Worm (Caenorhabditis elegans) whole organism, L4 larva: ENCODE results near the gene endu-2.

ENCODE experiments used
- Y75B8A.6 ChIP-seq: fragments of 200-800 bp; sonication (Bioruptor generic); IDR thresholded peaks from 2 replicates; pipeline ENCODE4 v1.3.6; 2022; ENCODE audit warnings: missing genetic modification reagents, missing genetic modification characterization, missing compliant biosample characterization
- aha-1 ChIP-seq: fragments of 150-350 bp; peaks from one replicate; lab custom pipeline; 2014; ENCODE audit warnings: missing biosample characterization, missing genetic modification characterization
- ama-1 ChIP-seq: fragments of 150-350 bp; optimal IDR thresholded peaks from 2 replicates; lab custom pipeline; 2014; ENCODE audit warnings: inconsistent platforms, mixed read lengths
- fkh-10 ChIP-seq: fragments of 150-350 bp; optimal IDR thresholded peaks from 2 replicates; lab custom pipeline; 2014; ENCODE audit warnings: missing biosample characterization, missing genetic modification reagents, missing genetic modification characterization
- lin-13 ChIP-seq: fragments of 150-350 bp; optimal IDR thresholded peaks from 2 replicates; lab custom pipeline; 2014; ENCODE audit warnings: missing biosample characterization, missing genetic modification reagents, missing genetic modification characterization
- lin-29 ChIP-seq: fragments of 200-800 bp; sonication (Bioruptor generic); IDR thresholded peaks from 2 replicates; pipeline ENCODE4 v1.3.6; 2022; ENCODE audit warnings: missing genetic modification reagents, missing genetic modification characterization, missing compliant biosample characterization
- nhr-11 ChIP-seq: fragments of 150-350 bp; optimal IDR thresholded peaks from 2 replicates; lab custom pipeline; 2014; ENCODE audit warnings: missing biosample characterization, missing genetic modification characterization
- nhr-237 ChIP-seq: sonication (generic microtip); optimal IDR thresholded peaks from 2 replicates; lab custom pipeline; 2017; ENCODE audit warnings: missing biosample characterization, missing genetic modification characterization
- rbr-2 ChIP-seq: sonication (generic microtip); optimal IDR thresholded peaks from 2 replicates; lab custom pipeline; 2016; ENCODE audit warnings: missing genotype, missing genetic modification characterization, missing compliant biosample characterization
- saeg-2 ChIP-seq: fragments of 200-800 bp; sonication (Bioruptor generic); IDR thresholded peaks from 2 replicates; pipeline ENCODE4 v1.3.6; 2022; ENCODE audit warnings: missing genetic modification reagents, missing genetic modification characterization, missing compliant biosample characterization
- unc-39 ChIP-seq: sonication (generic microtip); optimal IDR thresholded peaks from 2 replicates; lab custom pipeline; 2017; ENCODE audit warnings: missing biosample characterization, missing genetic modification characterization
- unc-62 ChIP-seq, 3 experiments: fragments of 150-350 bp in 1 of 3; sonication (generic microtip); optimal IDR thresholded peaks in 2 of 3; peaks in 1 of 3; 1 replicate in 1 of 3; 2 replicates in 2 of 3; lab custom pipeline; 2014 to 2017; ENCODE audit warnings: missing biosample characterization in 3 of 3, missing genetic modification characterization in 3 of 3, missing genetic modification reagents in 3 of 3, missing genotype in 1 of 3
- zag-1 ChIP-seq: fragments of 150-350 bp; optimal IDR thresholded peaks from 2 replicates; lab custom pipeline; 2014; ENCODE audit warnings: missing biosample characterization, missing genetic modification characterization

- no peak for TF ChIP-seq fkh-10
- TF ChIP-seq ama-1, result no peak
- TF ChIP-seq zag-1 (tag; lab: Kevin White, UChicago), result no peak
- TF ChIP-seq unc-62 (GFP tag; optimal IDR thresholded peaks at IDR 0.05 in 1 of 2; lab: Kevin White, UChicago), result peak in 1 of 2 experiments; percentile 58
- TF ChIP-seq unc-62 (tag; optimal IDR thresholded peaks at IDR 0.05; lab: Kevin White, UChicago), result no peak
- no peak for TF ChIP-seq unc-39 (tag; lab: Kevin White, UChicago)
- no peak for TF ChIP-seq nhr-237
- no peak for TF ChIP-seq nhr-11 (tag; lab: Kevin White, UChicago)
- TF ChIP-seq rbr-2 (tag; lab: Kevin White, UChicago), result no peak
- no peak for TF ChIP-seq lin-13 (GFP tag; lab: Kevin White, UChicago)
- TF ChIP-seq lin-29, result no peak
- TF ChIP-seq Y75B8A.6, result no peak
- TF ChIP-seq saeg-2 (GFP tag; lab: Robert Waterston, UW), result no peak
- no peak for TF ChIP-seq aha-1 (tag; lab: Kevin White, UChicago)
Observed at ce11 chrX:8270971-8271553, 29.0 kb downstream of the endu-2 start, which contains the start of gene cutl-29.
